Worm (Caenorhabditis elegans): Measurements from ENCODE around the gene ttr-7.

The ttr-7 gene

ce11 chrIII:627838-628237 is 22.0 kb downstream of the ttr-7 start, which contains the start of gene T19C3.5:
T19C3.5 (minus strand) TSS chrIII:627938.
- TF ChIP-seq hmg-1.2 (GFP tag; IDR thresholded peaks at IDR 0.05) (no peak), pha-4 (tag; optimal IDR thresholded peaks at IDR 0.05) (no peak), hlh-12 (tag; optimal IDR thresholded peaks at IDR 0.05) (no peak), ets-4 (GFP tag; optimal IDR thresholded peaks at IDR 0.05) (no peak), F49E8.2 (tag; optimal IDR thresholded peaks at IDR 0.05; ENCODE audit: insufficient read depth) (no peak), hmg-20 (GFP tag; IDR thresholded peaks at IDR 0.05) (no peak), cebp-1 (GFP tag; IDR thresholded peaks at IDR 0.05) (no peak), cebp-1 (tag; optimal IDR thresholded peaks at IDR 0.05) (no peak)

ce11 chrIII:628942-629341 is 23.1 kb downstream of the ttr-7 start:
- peak; percentile 75; the same call in 1 of the 2 replicates for TF ChIP-seq Y56A3A.18 (GFP tag; IDR thresholded peaks at IDR 0.05)
- peak; percentile 54 for TF ChIP-seq lin-26 (GFP tag; IDR thresholded peaks at IDR 0.05)
- TF ChIP-seq hmg-1.2 (GFP tag; IDR thresholded peaks at IDR 0.05), result peak; percentile 44
- 0 out of 2 replicates have a peak, but pooled peaks have one; percentile 42 for TF ChIP-seq Y53G8AR.9 (GFP tag; conservative IDR thresholded peaks at IDR 0.05)
- TF ChIP-seq nfyb-1 (GFP tag; IDR thresholded peaks at IDR 0.05), result peak; percentile 65
- peak; percentile 49 for TF ChIP-seq mcd-1 (GFP tag; IDR thresholded peaks at IDR 0.05)
- TF ChIP-seq dox-1 (GFP tag; IDR thresholded peaks at IDR 0.05), result 0 out of 2 replicates have a peak, but pooled peaks have one; percentile 21
- peak; percentile 84 for TF ChIP-seq tbp1 (GFP tag; optimal IDR thresholded peaks at IDR 0.05)
- TF ChIP-seq aptf-3 (GFP tag; IDR thresholded peaks at IDR 0.05), result 0 out of 2 replicates have a peak, but pooled peaks have one; percentile 31
- TF ChIP-seq B0261.1 (tag; optimal IDR thresholded peaks at IDR 0.05), result peak; percentile 58
- TF ChIP-seq ztf-25 (GFP tag; IDR thresholded peaks at IDR 0.05), result 0 out of 2 replicates have a peak, but pooled peaks have one; percentile 57
- peak; percentile 6 for TF ChIP-seq rpc-1 (optimal IDR thresholded peaks at IDR 0.05)
- TF ChIP-seq rpc-1 (tag; optimal IDR thresholded peaks at IDR 0.05), result peak; percentile 47

ce11 chrIII:631421-631820 is 25.6 kb downstream of the ttr-7 start, which contains the start of gene T19C3.6:
T19C3.6 (minus strand) TSS chrIII:631521.
- no peak for TF ChIP-seq cebp-1 (GFP tag; IDR thresholded peaks at IDR 0.05)
- TF ChIP-seq cebp-1 (tag; optimal IDR thresholded peaks at IDR 0.05), result no peak
- no peak for TF ChIP-seq sptf-2 (GFP tag; optimal IDR thresholded peaks at IDR 0.05)
- no peak for TF ChIP-seq gei-17 (GFP tag; optimal IDR thresholded peaks at IDR 0.05)
- no peak for TF ChIP-seq ccch-3 (GFP tag; optimal IDR thresholded peaks at IDR 0.05)
- TF ChIP-seq fkh-3 (tag; optimal IDR thresholded peaks at IDR 0.05), result no peak
- no peak for TF ChIP-seq attf-3 (GFP tag; conservative IDR thresholded peaks at IDR 0.05)
- no peak for TF ChIP-seq nfya-2 (GFP tag; IDR thresholded peaks at IDR 0.05)
- peak; percentile 36 for TF ChIP-seq lsl-1 (GFP tag; optimal IDR thresholded peaks at IDR 0.05)
- peak; percentile 35 for TF ChIP-seq him-1 (tag; optimal IDR thresholded peaks at IDR 0.05)
- TF ChIP-seq attf-6 (GFP tag; IDR thresholded peaks at IDR 0.05), result no peak
- no peak for TF ChIP-seq mel-28 (tag; optimal IDR thresholded peaks at IDR 0.05; ENCODE audit: borderline replicate concordance)
- TF ChIP-seq F57A8.1 (GFP tag; optimal IDR thresholded peaks at IDR 0.05), result no peak
- no peak for TF ChIP-seq madf-6 (GFP tag; IDR thresholded peaks at IDR 0.05)
- TF ChIP-seq mcd-1 (GFP tag; IDR thresholded peaks at IDR 0.05), result peak; percentile 45; the same call in 1 of the 2 replicates
- no peak for TF ChIP-seq ztf-6 (GFP tag; IDR thresholded peaks at IDR 0.05)
- no peak for TF ChIP-seq ceh-100 (GFP tag; IDR thresholded peaks at IDR 0.05)
- TF ChIP-seq tbx-9 (tag; optimal IDR thresholded peaks at IDR 0.05; ENCODE audit: borderline replicate concordance), result no peak
- TF ChIP-seq lir-1 (GFP tag; conservative IDR thresholded peaks at IDR 0.05), result no peak
- no peak for TF ChIP-seq efl-1 (GFP tag; optimal IDR thresholded peaks at IDR 0.05)

All from whole organism, young adult.